Fruit fly (Drosophila melanogaster) whole organism, embryonic: Measurements from ENCODE around the gene CG32751.

Source experiments
- B-H2 ChIP-seq: fragments of 200-800 bp; sonication (Bioruptor generic); optimal IDR thresholded peaks from 2 replicates; lab custom pipeline; 2018; ENCODE audit warnings: missing biosample characterization, mild to moderate bottlenecking, missing genetic modification characterization
- CG10274 ChIP-seq: fragments of 200-800 bp; sonication (Bioruptor generic); optimal IDR thresholded peaks from 3 replicates; lab custom pipeline; 2017; ENCODE audit warnings: missing biosample characterization, mild to moderate bottlenecking, missing genetic modification characterization
- CG10654 ChIP-seq: fragments of 200-800 bp; sonication (Bioruptor generic); optimal IDR thresholded peaks from 2 replicates; lab custom pipeline; 2016; ENCODE audit warnings: missing biosample characterization, missing genetic modification characterization
- CG11456 ChIP-seq: fragments of 200-800 bp; sonication (Bioruptor generic); IDR thresholded peaks from 3 replicates; pipeline ENCODE4 v1.3.6; 2022; ENCODE audit warnings: missing biosample characterization, missing genetic modification characterization
- CG11695 ChIP-seq: fragments of 200-800 bp; sonication (Bioruptor generic); IDR thresholded peaks from 3 replicates; pipeline ENCODE4 v1.3.6; 2022; ENCODE audit warnings: missing biosample characterization, missing genetic modification characterization
- CG14441 ChIP-seq: fragments of 200-800 bp; sonication (Bioruptor generic); IDR thresholded peaks from 2 replicates; pipeline ENCODE4 v1.3.6; 2022; ENCODE audit warnings: missing biosample characterization, missing genetic modification characterization
- CG15479 ChIP-seq: fragments of 200-800 bp; sonication (Bioruptor generic); optimal IDR thresholded peaks from 3 replicates; lab custom pipeline; 2019; ENCODE audit warnings: missing biosample characterization, mild to moderate bottlenecking, missing genetic modification characterization, moderate library complexity
- CG15601 ChIP-seq: fragments of 200-800 bp; sonication (Bioruptor generic); optimal IDR thresholded peaks from 3 replicates; lab custom pipeline; 2019; ENCODE audit warnings: missing biosample characterization, mild to moderate bottlenecking, missing genetic modification characterization, moderate library complexity
- CG16863 ChIP-seq: fragments of 200-800 bp; sonication (Bioruptor generic); optimal IDR thresholded peaks from 3 replicates; lab custom pipeline; 2016; ENCODE audit warnings: missing biosample characterization, missing genetic modification characterization
- CG18619 ChIP-seq: fragments of 200-800 bp; sonication (Bioruptor generic); optimal IDR thresholded peaks from 3 replicates; lab custom pipeline; 2017; ENCODE audit warnings: missing biosample characterization, mild to moderate bottlenecking, missing genetic modification characterization
- CG2202 ChIP-seq: fragments of 200-800 bp; sonication (Bioruptor generic); optimal IDR thresholded peaks from 2 replicates; lab custom pipeline; 2018; ENCODE audit warnings: missing biosample characterization, mild to moderate bottlenecking, missing genetic modification characterization
- CG31388 ChIP-seq: fragments of 200-800 bp; sonication (Bioruptor generic); optimal IDR thresholded peaks from 2 replicates; lab custom pipeline; 2016; ENCODE audit warnings: missing biosample characterization, missing genetic modification characterization
- CG34224 ChIP-seq: fragments of 200-800 bp; sonication (Bioruptor generic); IDR thresholded peaks from 3 replicates; pipeline ENCODE4 v1.3.6; 2022; ENCODE audit warnings: missing biosample characterization, missing genetic modification characterization; ENCODE audit not compliant: partially characterized antibody
- CG34422 ChIP-seq: fragments of 200-800 bp; sonication (Bioruptor generic); IDR thresholded peaks from 3 replicates; pipeline ENCODE4 v1.3.6; 2022; ENCODE audit warnings: missing biosample characterization, missing genetic modification characterization
- CG4328 ChIP-seq: fragments of 200-800 bp; sonication (Bioruptor generic); optimal IDR thresholded peaks from 3 replicates; lab custom pipeline; 2017; ENCODE audit warnings: missing biosample characterization, missing genetic modification reagents, missing genetic modification characterization
- CG4360 ChIP-seq: fragments of 200-800 bp; sonication (Bioruptor generic); IDR thresholded peaks from 2 replicates; pipeline ENCODE4 v1.3.6; 2022; ENCODE audit warnings: missing biosample characterization, missing genetic modification characterization
- CG43689 ChIP-seq: fragments of 200-800 bp; sonication (Bioruptor generic); IDR thresholded peaks from 2 replicates; pipeline ENCODE4 v1.3.6; 2022; ENCODE audit warnings: missing biosample characterization, missing genetic modification characterization
- CG5180 ChIP-seq: fragments of 200-800 bp; sonication (Bioruptor generic); optimal IDR thresholded peaks from 3 replicates; lab custom pipeline; 2017; ENCODE audit warnings: missing biosample characterization, missing genetic modification characterization, mild to moderate bottlenecking, moderate library complexity, missing genetic modification reagents
- CG5953 ChIP-seq: fragments of 200-800 bp; sonication (Bioruptor generic); IDR thresholded peaks from 2 replicates; pipeline ENCODE4 v1.3.6; 2022; ENCODE audit warnings: missing biosample characterization, missing genetic modification characterization
- CG8478 ChIP-seq: fragments of >200 bp; optimal IDR thresholded peaks from 2 replicates; lab custom pipeline; 2018
- Deaf1 ChIP-seq: fragments of 200-800 bp; optimal IDR thresholded peaks from 3 replicates; lab custom pipeline; 2019; ENCODE audit warnings: missing biosample characterization, mild to moderate bottlenecking, missing genetic modification characterization, moderate library complexity
- Dip3 ChIP-seq: fragments of 200-800 bp; sonication (Bioruptor generic); optimal IDR thresholded peaks from 3 replicates; lab custom pipeline; 2016; ENCODE audit warnings: missing biosample characterization, missing genetic modification characterization
- Dll ChIP-seq: fragments of 200-800 bp; sonication (Bioruptor generic); IDR thresholded peaks from 4 replicates; pipeline ENCODE4 v1.3.6; 2022; ENCODE audit warnings: missing biosample characterization, missing genetic modification characterization; ENCODE audit not compliant: partially characterized antibody
- Doc3 ChIP-seq: fragments of 200-800 bp; sonication (Bioruptor generic); IDR thresholded peaks from 3 replicates; pipeline ENCODE4 v1.3.6; 2022; ENCODE audit warnings: missing biosample characterization, missing genetic modification characterization; ENCODE audit not compliant: partially characterized antibody
- Gsc ChIP-seq: fragments of 200-800 bp; sonication (Bioruptor generic); IDR thresholded peaks from 2 replicates; pipeline ENCODE4 v1.3.6; 2022; ENCODE audit warnings: missing biosample characterization, missing genetic modification characterization
- Hr78 ChIP-seq, 2 experiments: fragments of 200-800 bp in 1 of 2; fragments of >200 bp in 1 of 2; sonication (Bioruptor generic) in 1 of 2; optimal IDR thresholded peaks; 2 replicates each; lab custom pipeline; 2017 to 2019; ENCODE audit warnings: missing biosample characterization in 2 of 2, missing genetic modification characterization in 2 of 2, mild to moderate bottlenecking in 1 of 2, moderate library complexity in 1 of 2
- Lhr ChIP-seq: fragments of 200-800 bp; sonication (Bioruptor generic); optimal IDR thresholded peaks from 3 replicates; lab custom pipeline; 2017; ENCODE audit warnings: mild to moderate bottlenecking, missing biosample characterization, missing genetic modification reagents, missing genetic modification characterization
- Ptx1 ChIP-seq: fragments of 200-800 bp; sonication (Bioruptor generic); IDR thresholded peaks from 2 replicates; pipeline ENCODE4 v1.3.6; 2022; ENCODE audit warnings: missing biosample characterization, missing genetic modification characterization
- Sry-δ ChIP-seq: fragments of 200-800 bp; sonication (Bioruptor generic); optimal IDR thresholded peaks from 2 replicates; lab custom pipeline; 2016; ENCODE audit warnings: missing biosample characterization, missing genetic modification characterization
- TFAM ChIP-seq: fragments of 200-800 bp; sonication (Bioruptor generic); optimal IDR thresholded peaks from 2 replicates; lab custom pipeline; 2017; ENCODE audit warnings: missing biosample characterization, missing genetic modification characterization, inconsistent platforms
- Vsx1 ChIP-seq: fragments of 200-800 bp; sonication (Bioruptor generic); optimal IDR thresholded peaks from 2 replicates; lab custom pipeline; 2017; ENCODE audit warnings: missing biosample characterization, mild to moderate bottlenecking, missing genetic modification characterization, missing genetic modification reagents
- chif ChIP-seq, 2 experiments: fragments of 200-800 bp; sonication (Bioruptor generic); optimal IDR thresholded peaks; 3 replicates each; lab custom pipeline; 2016; ENCODE audit warnings: missing biosample characterization in 2 of 2, missing genetic modification characterization in 2 of 2
- ewg ChIP-seq: fragments of 200-800 bp; sonication (Bioruptor generic); optimal IDR thresholded peaks from 3 replicates; lab custom pipeline; 2017; ENCODE audit warnings: mild to moderate bottlenecking, missing biosample characterization, missing genetic modification reagents, missing genetic modification characterization
- ftz-f1 ChIP-seq: fragments of 200-800 bp; sonication (Bioruptor generic); optimal IDR thresholded peaks from 2 replicates; lab custom pipeline; 2016; ENCODE audit warnings: missing biosample characterization, missing genetic modification characterization
- gfzf ChIP-seq: fragments of 200-800 bp; sonication (Bioruptor generic); optimal IDR thresholded peaks from 2 replicates; lab custom pipeline; 2016; ENCODE audit warnings: missing biosample characterization, mild to moderate bottlenecking, missing genetic modification characterization, moderate library complexity
- ham ChIP-seq: fragments of 200-800 bp; sonication (Bioruptor generic); IDR thresholded peaks from 2 replicates; pipeline ENCODE4 v1.3.6; 2022; ENCODE audit warnings: missing biosample characterization, missing genetic modification characterization
- hbn ChIP-seq: fragments of 200-800 bp; sonication (Bioruptor generic); IDR thresholded peaks from 2 replicates; pipeline ENCODE4 v1.3.6; 2022; ENCODE audit warnings: missing biosample characterization, missing genetic modification characterization; ENCODE audit not compliant: partially characterized antibody
- insv ChIP-seq, 2 experiments: fragments of 200-800 bp; sonication (Bioruptor generic); optimal IDR thresholded peaks; 3 replicates each; lab custom pipeline; 2016 to 2018; ENCODE audit warnings: missing biosample characterization in 2 of 2, missing genetic modification characterization in 2 of 2
- jigr1 ChIP-seq: fragments of 200-800 bp; sonication (Bioruptor generic); IDR thresholded peaks from 3 replicates; pipeline ENCODE4 v1.3.6; 2022; ENCODE audit warnings: missing biosample characterization, missing genetic modification characterization
- klu ChIP-seq: fragments of 200-800 bp; sonication (Bioruptor generic); IDR thresholded peaks from 2 replicates; pipeline ENCODE4 v1.3.6; 2022; ENCODE audit warnings: missing biosample characterization, missing genetic modification characterization
- lbe ChIP-seq: fragments of 200-800 bp; sonication (Bioruptor generic); optimal IDR thresholded peaks from 2 replicates; lab custom pipeline; 2016; ENCODE audit warnings: missing biosample characterization, mild to moderate bottlenecking, missing genetic modification characterization
- oc ChIP-seq: fragments of 200-800 bp; sonication (Bioruptor generic); optimal IDR thresholded peaks from 2 replicates; lab custom pipeline; 2018; ENCODE audit warnings: missing biosample characterization, mild to moderate bottlenecking, missing genetic modification characterization, moderate library complexity
- otp ChIP-seq: fragments of 200-800 bp; sonication (Bioruptor generic); IDR thresholded peaks from 3 replicates; pipeline ENCODE4, ENCODE4 v1.3.6; 2022; ENCODE audit warnings: missing biosample characterization, missing genetic modification characterization
- pnt ChIP-seq: fragments of 200-800 bp; sonication (Bioruptor generic); optimal IDR thresholded peaks from 3 replicates; lab custom pipeline; 2016; ENCODE audit warnings: missing biosample characterization, missing genetic modification characterization
- psq ChIP-seq: fragments of 200-800 bp; sonication (Bioruptor generic); optimal IDR thresholded peaks from 2 replicates; lab custom pipeline; 2017; ENCODE audit warnings: missing biosample characterization, missing genetic modification characterization
- slbo ChIP-seq: fragments of 200-800 bp; sonication (Bioruptor generic); IDR thresholded peaks from 2 replicates; pipeline ENCODE4 v1.3.6; 2022; ENCODE audit warnings: missing biosample characterization, missing genetic modification characterization
- sqz ChIP-seq: fragments of 200-800 bp; sonication (Bioruptor generic); optimal IDR thresholded peaks from 3 replicates; lab custom pipeline; 2018; ENCODE audit warnings: missing biosample characterization, mild to moderate bottlenecking, missing genetic modification characterization
- ssp ChIP-seq: fragments of 200-800 bp; sonication (Bioruptor generic); IDR thresholded peaks from 2 replicates; pipeline ENCODE4 v1.3.6; 2022; ENCODE audit warnings: missing biosample characterization, missing genetic modification characterization
- tio ChIP-seq: fragments of 200-800 bp; sonication (Bioruptor generic); optimal IDR thresholded peaks from 2 replicates; lab custom pipeline; 2017; ENCODE audit warnings: missing biosample characterization, missing genetic modification characterization, inconsistent platforms
- unpg ChIP-seq: fragments of 200-800 bp; sonication (Bioruptor generic); optimal IDR thresholded peaks from 3 replicates; lab custom pipeline; 2018; ENCODE audit warnings: missing biosample characterization, mild to moderate bottlenecking, missing genetic modification characterization, moderate library complexity

CG32751 gene

dm6 chrX:6219845-6220345, 21.4 kb upstream of the CG32751 start, which contains the start of gene Efr (continued):
- TF ChIP-seq Vsx1 (GFP tag; lab: Kevin White, UChicago), result no peak
- no peak for TF ChIP-seq ham (GFP tag; lab: Robert Waterston, UW)
- TF ChIP-seq CG34224 (GFP tag; lab: Robert Waterston, UW), result 0 out of 3 replicates have a peak, but pooled peaks have one; percentile 24
- TF ChIP-seq CG15601 (tag; lab: Kevin White, UChicago), result no peak
- TF ChIP-seq ftz-f1 (GFP tag; lab: Kevin White, UChicago), result peak; percentile 99
- no peak for TF ChIP-seq otp (GFP tag; lab: Robert Waterston, UW)
- no peak for TF ChIP-seq CG11695
- peak; percentile 60; the same call in 2 of the 4 replicates for TF ChIP-seq Dll (GFP tag; lab: Robert Waterston, UW)
- TF ChIP-seq CG11456 (GFP tag; lab: Robert Waterston, UW), result no peak
- no peak for TF ChIP-seq CG31388 (GFP tag; lab: Kevin White, UChicago)
- no peak for TF ChIP-seq ssp
- TF ChIP-seq Ptx1 (GFP tag; lab: Robert Waterston, UW), result no peak
- peak; percentile 47 for TF ChIP-seq CG4328 (GFP tag; lab: Kevin White, UChicago)
- TF ChIP-seq Sry-δ (GFP tag; lab: Kevin White, UChicago), result peak; percentile 5
- TF ChIP-seq B-H2, result no peak
- no peak for TF ChIP-seq CG10654 (GFP tag; lab: Kevin White, UChicago)
- TF ChIP-seq CG43689 (GFP tag; lab: Robert Waterston, UW), result no peak
- no peak for TF ChIP-seq CG5180
- peak; percentile 28 for TF ChIP-seq Deaf1 (tag; lab: Kevin White, UChicago)
- TF ChIP-seq lbe (GFP tag; lab: Kevin White, UChicago), result no peak
- TF ChIP-seq jigr1, result no peak
- no peak for TF ChIP-seq insv (GFP tag; optimal IDR thresholded peaks at IDR 0.05; lab: Kevin White, UChicago)
- peak; percentile 33; the same call in 1 of the 2 replicates for TF ChIP-seq hbn
- no peak for TF ChIP-seq CG18619
- TF ChIP-seq CG14441, result peak; percentile 28; the same call in 1 of the 2 replicates
- TF ChIP-seq Doc3 (GFP tag; lab: Robert Waterston, UW), result 0 out of 3 replicates have a peak, but pooled peaks have one; percentile 14
- no peak for TF ChIP-seq TFAM (GFP tag; lab: Kevin White, UChicago)
- no peak for TF ChIP-seq CG8478 (lab: Kevin White, UChicago)
- TF ChIP-seq unpg (GFP tag; lab: Kevin White, UChicago), result peak; percentile 4
- TF ChIP-seq CG10274, result no peak
- no peak for TF ChIP-seq CG5953 (GFP tag; lab: Robert Waterston, UW)
- peak; percentile 27 for TF ChIP-seq Lhr
- peak in 1 of 2 experiments; percentile 20 for TF ChIP-seq Hr78 (GFP tag; optimal IDR thresholded peaks at IDR 0.05; lab: Kevin White, UChicago)
- no peak for TF ChIP-seq Gsc (GFP tag; lab: Robert Waterston, UW)
- no peak for TF ChIP-seq oc (tag; lab: Kevin White, UChicago)
- peak; percentile 59 for TF ChIP-seq gfzf (GFP tag; lab: Kevin White, UChicago)
- no peak for TF ChIP-seq ewg
- TF ChIP-seq chif (GFP tag; optimal IDR thresholded peaks at IDR 0.05; lab: Kevin White, UChicago), result no peak
- TF ChIP-seq klu, result no peak
- TF ChIP-seq CG34422 (GFP tag; lab: Robert Waterston, UW), result peak; percentile 35; the same call in 1 of the 3 replicates
- no peak for TF ChIP-seq CG2202 (tag; lab: Kevin White, UChicago)
- TF ChIP-seq CG15479 (GFP tag; lab: Kevin White, UChicago), result peak; percentile 10
- no peak for TF ChIP-seq pnt (GFP tag; lab: Kevin White, UChicago)
- TF ChIP-seq slbo (GFP tag; lab: Robert Waterston, UW), result no peak
- TF ChIP-seq sqz (GFP tag; lab: Kevin White, UChicago), result no peak
- no peak for TF ChIP-seq psq (GFP tag; lab: Kevin White, UChicago)
- TF ChIP-seq Dip3 (GFP tag; lab: Kevin White, UChicago), result no peak
- peak; percentile 72 for TF ChIP-seq CG4360
- no peak for TF ChIP-seq CG16863 (GFP tag; lab: Kevin White, UChicago)
- no peak for TF ChIP-seq tio (GFP tag; lab: Kevin White, UChicago)
